Worm (Caenorhabditis elegans) whole organism, late embryonic: ENCODE results near the gene gur-4.

Experiments used
- C08G9.2 ChIP-seq: sonication (generic microtip); optimal IDR thresholded peaks from 2 replicates; lab custom pipeline; 2016; ENCODE audit warnings: mild to moderate bottlenecking, missing genetic modification characterization, moderate library complexity, missing compliant biosample characterization
- C38D4.7 ChIP-seq: fragments of 200-800 bp; sonication (Bioruptor generic); optimal IDR thresholded peaks from 2 replicates; lab custom pipeline; 2018; ENCODE audit warnings: mild to moderate bottlenecking, missing genetic modification characterization, moderate library complexity, missing compliant biosample characterization
- F13H6.1 ChIP-seq: sonication (generic microtip); optimal IDR thresholded peaks from 2 replicates; lab custom pipeline; 2016; ENCODE audit warnings: missing genetic modification characterization, missing compliant biosample characterization
- K02D7.2 ChIP-seq: sonication (generic microtip); optimal IDR thresholded peaks from 2 replicates; lab custom pipeline; 2017; ENCODE audit warnings: mild to moderate bottlenecking, missing genetic modification characterization, missing compliant biosample characterization
- T23F11.4 ChIP-seq: fragments of 200-800 bp; sonication (Bioruptor generic); optimal IDR thresholded peaks from 2 replicates; lab custom pipeline; 2018; ENCODE audit warnings: mild to moderate bottlenecking, missing genetic modification characterization, missing compliant biosample characterization
- Y22D7AL.16 ChIP-seq: sonication (generic microtip); optimal IDR thresholded peaks from 2 replicates; lab custom pipeline; 2016; ENCODE audit warnings: missing genetic modification characterization, missing compliant biosample characterization
- ahr-1 ChIP-seq: sonication (generic microtip); optimal IDR thresholded peaks from 2 replicates; lab custom pipeline; 2016; ENCODE audit warnings: missing genetic modification characterization, missing compliant biosample characterization
- ama-1 ChIP-seq: fragments of 150-350 bp; optimal IDR thresholded peaks from 2 replicates; lab custom pipeline; 2014
- ceh-14 ChIP-seq: sonication (generic microtip); optimal IDR thresholded peaks from 2 replicates; lab custom pipeline; 2016; ENCODE audit warnings: missing genotype, missing genetic modification characterization, missing compliant biosample characterization
- ceh-18 ChIP-seq: sonication (generic microtip); optimal IDR thresholded peaks from 2 replicates; lab custom pipeline; 2016; ENCODE audit warnings: missing genetic modification characterization, missing compliant biosample characterization
- ceh-2 ChIP-seq: sonication (generic microtip); optimal IDR thresholded peaks from 2 replicates; lab custom pipeline; 2016; ENCODE audit warnings: missing genotype, missing genetic modification characterization, missing compliant biosample characterization
- ceh-22 ChIP-seq: sonication (generic microtip); optimal IDR thresholded peaks from 2 replicates; lab custom pipeline; 2017; ENCODE audit warnings: missing biosample characterization, missing genetic modification characterization
- ceh-24 ChIP-seq: sonication (generic microtip); optimal IDR thresholded peaks from 2 replicates; lab custom pipeline; 2016; ENCODE audit warnings: mild to moderate bottlenecking, missing genetic modification characterization, missing compliant biosample characterization
- ceh-30 ChIP-seq: fragments of 150-350 bp; optimal IDR thresholded peaks from 2 replicates; lab custom pipeline; 2014; ENCODE audit warnings: missing biosample characterization, missing genetic modification characterization
- ceh-34 ChIP-seq: sonication (generic microtip); optimal IDR thresholded peaks from 2 replicates; lab custom pipeline; 2016; ENCODE audit warnings: mild to moderate bottlenecking, missing genetic modification characterization, missing compliant biosample characterization
- ceh-9 ChIP-seq: sonication (generic microtip); optimal IDR thresholded peaks from 2 replicates; lab custom pipeline; 2016; ENCODE audit warnings: mild to moderate bottlenecking, missing genetic modification characterization, inconsistent platforms, missing compliant biosample characterization
- che-1 ChIP-seq: sonication (generic microtip); optimal IDR thresholded peaks from 2 replicates; lab custom pipeline; 2016; ENCODE audit warnings: mild to moderate bottlenecking, missing genetic modification characterization, missing compliant biosample characterization
- dmd-4 ChIP-seq: sonication (generic microtip); optimal IDR thresholded peaks from 2 replicates; lab custom pipeline; 2016; ENCODE audit warnings: borderline replicate concordance, missing genetic modification characterization, missing compliant biosample characterization
- dve-1 ChIP-seq: sonication (generic microtip); optimal IDR thresholded peaks from 2 replicates; lab custom pipeline; 2017; ENCODE audit warnings: antibody characterized with exemption, mild to moderate bottlenecking, missing genetic modification characterization, missing compliant biosample characterization
- elt-2 ChIP-seq: sonication (generic microtip); optimal IDR thresholded peaks from 2 replicates; lab custom pipeline; 2016; ENCODE audit warnings: missing genetic modification reagents, missing genetic modification characterization, missing compliant biosample characterization
- eyg-1 ChIP-seq: sonication (generic microtip); optimal IDR thresholded peaks from 2 replicates; lab custom pipeline; 2016; ENCODE audit warnings: missing genotype, missing genetic modification characterization, missing compliant biosample characterization
- fax-1 ChIP-seq: sonication (generic microtip); optimal IDR thresholded peaks from 2 replicates; lab custom pipeline; 2016; ENCODE audit warnings: missing genotype, missing genetic modification characterization, missing compliant biosample characterization
- fkh-10 ChIP-seq: fragments of 150-350 bp; optimal IDR thresholded peaks from 2 replicates; lab custom pipeline; 2014; ENCODE audit warnings: missing biosample characterization, missing genetic modification reagents, missing genetic modification characterization
- fkh-6 ChIP-seq: sonication (generic microtip); optimal IDR thresholded peaks from 2 replicates; lab custom pipeline; 2016; ENCODE audit warnings: missing genetic modification characterization, missing compliant biosample characterization
- hlh-15 ChIP-seq: sonication (generic microtip); optimal IDR thresholded peaks from 2 replicates; lab custom pipeline; 2016; ENCODE audit warnings: missing genetic modification characterization, missing compliant biosample characterization
- hlh-30 ChIP-seq: sonication (generic microtip); optimal IDR thresholded peaks from 2 replicates; lab custom pipeline; 2017; ENCODE audit warnings: antibody characterized with exemption, missing genetic modification characterization, missing compliant biosample characterization; ENCODE audit not compliant: insufficient read depth
- hlh-6 ChIP-seq: sonication (generic microtip); optimal IDR thresholded peaks from 2 replicates; lab custom pipeline; 2016; ENCODE audit warnings: missing genotype, missing genetic modification characterization, missing compliant biosample characterization
- lim-6 ChIP-seq: sonication (generic microtip); optimal IDR thresholded peaks from 2 replicates; lab custom pipeline; 2016; ENCODE audit warnings: missing genetic modification characterization, missing compliant biosample characterization
- lin-11 ChIP-seq: fragments of 200-800 bp; sonication (Bioruptor generic); optimal IDR thresholded peaks from 2 replicates; lab custom pipeline; 2018; ENCODE audit warnings: mild to moderate bottlenecking, missing genetic modification characterization, missing compliant biosample characterization
- madf-2 ChIP-seq: sonication (generic microtip); optimal IDR thresholded peaks from 2 replicates; lab custom pipeline; 2017; ENCODE audit warnings: missing genetic modification characterization, missing compliant biosample characterization
- mec-3 ChIP-seq: sonication (generic microtip); optimal IDR thresholded peaks from 2 replicates; lab custom pipeline; 2016; ENCODE audit warnings: borderline replicate concordance, missing genetic modification characterization, missing compliant biosample characterization
- nfya-1 ChIP-seq: sonication (generic microtip); optimal IDR thresholded peaks from 2 replicates; lab custom pipeline; 2017; ENCODE audit warnings: missing genetic modification characterization, mild to moderate bottlenecking, missing compliant biosample characterization, antibody characterized with exemption, moderate library complexity
- nhr-11 ChIP-seq: fragments of 150-350 bp; optimal IDR thresholded peaks from 2 replicates; lab custom pipeline; 2014; ENCODE audit warnings: missing biosample characterization, missing genetic modification characterization
- nhr-232 ChIP-seq: sonication (generic microtip); optimal IDR thresholded peaks from 2 replicates; lab custom pipeline; 2016; ENCODE audit warnings: missing genetic modification characterization, missing compliant biosample characterization
- npax-4 ChIP-seq: sonication (generic microtip); optimal IDR thresholded peaks from 2 replicates; lab custom pipeline; 2016; ENCODE audit warnings: missing genetic modification characterization, missing compliant biosample characterization
- pag-3 ChIP-seq: sonication (generic microtip); optimal IDR thresholded peaks from 2 replicates; lab custom pipeline; 2016; ENCODE audit warnings: missing compliant biosample characterization, missing genetic modification characterization, borderline replicate concordance
- pat-9 ChIP-seq: fragments of 200-800 bp; sonication (Bioruptor generic); optimal IDR thresholded peaks from 2 replicates; lab custom pipeline; 2018; ENCODE audit warnings: mild to moderate bottlenecking, missing genetic modification characterization, moderate library complexity, missing compliant biosample characterization
- pax-1 ChIP-seq: fragments of 150-350 bp; optimal IDR thresholded peaks from 2 replicates; lab custom pipeline; 2014; ENCODE audit warnings: missing biosample characterization, missing genetic modification characterization
- pha-2 ChIP-seq: sonication (generic microtip); optimal IDR thresholded peaks from 2 replicates; lab custom pipeline; 2017; ENCODE audit warnings: mild to moderate bottlenecking, missing genetic modification characterization, missing compliant biosample characterization
- pha-4 ChIP-seq: fragments of 150-350 bp; optimal IDR thresholded peaks from 2 replicates; lab custom pipeline; 2018; ENCODE audit warnings: missing biosample characterization, missing genetic modification reagents, missing genetic modification characterization
- pqm-1 ChIP-seq: sonication (generic microtip); optimal IDR thresholded peaks from 2 replicates; lab custom pipeline; 2016; ENCODE audit warnings: missing genetic modification characterization, missing compliant biosample characterization
- pros-1 ChIP-seq: fragments of 150-350 bp; optimal IDR thresholded peaks from 2 replicates; lab custom pipeline; 2014; ENCODE audit warnings: missing biosample characterization, missing genetic modification reagents, missing genetic modification characterization
- ref-2 ChIP-seq: sonication (generic microtip); optimal IDR thresholded peaks from 2 replicates; lab custom pipeline; 2016; ENCODE audit warnings: missing genetic modification characterization, missing compliant biosample characterization
- rnt-1 ChIP-seq: sonication (generic microtip); optimal IDR thresholded peaks from 2 replicates; lab custom pipeline; 2016; ENCODE audit warnings: missing genetic modification characterization, missing compliant biosample characterization
- unc-3 ChIP-seq, 2 experiments: fragments of 200-800 bp in 1 of 2; sonication (Bioruptor generic) in 1 of 2; sonication (generic microtip) in 1 of 2; conservative IDR thresholded peaks in 1 of 2; optimal IDR thresholded peaks in 1 of 2; 2 replicates each; pipeline versions ENCODE4 v1.3.6 to Lab custom; 2016 to 2022; ENCODE audit warnings: missing compliant biosample characterization in 2 of 2, missing genetic modification characterization in 2 of 2, missing genetic modification reagents in 1 of 2
- unc-42 ChIP-seq: sonication (generic microtip); optimal IDR thresholded peaks from 2 replicates; lab custom pipeline; 2016; ENCODE audit warnings: missing genotype, missing genetic modification characterization, missing compliant biosample characterization
- unc-55 ChIP-seq: sonication (generic microtip); optimal IDR thresholded peaks from 2 replicates; lab custom pipeline; 2017; ENCODE audit warnings: missing biosample characterization, missing genetic modification reagents, missing genetic modification characterization
- unc-86 ChIP-seq: sonication (generic microtip); optimal IDR thresholded peaks from 2 replicates; lab custom pipeline; 2016; ENCODE audit warnings: missing genetic modification characterization, missing compliant biosample characterization
- zip-5 ChIP-seq: sonication (generic microtip); optimal IDR thresholded peaks from 2 replicates; lab custom pipeline; 2016; ENCODE audit warnings: missing genetic modification characterization, missing compliant biosample characterization

gur-4 gene

DNA sequence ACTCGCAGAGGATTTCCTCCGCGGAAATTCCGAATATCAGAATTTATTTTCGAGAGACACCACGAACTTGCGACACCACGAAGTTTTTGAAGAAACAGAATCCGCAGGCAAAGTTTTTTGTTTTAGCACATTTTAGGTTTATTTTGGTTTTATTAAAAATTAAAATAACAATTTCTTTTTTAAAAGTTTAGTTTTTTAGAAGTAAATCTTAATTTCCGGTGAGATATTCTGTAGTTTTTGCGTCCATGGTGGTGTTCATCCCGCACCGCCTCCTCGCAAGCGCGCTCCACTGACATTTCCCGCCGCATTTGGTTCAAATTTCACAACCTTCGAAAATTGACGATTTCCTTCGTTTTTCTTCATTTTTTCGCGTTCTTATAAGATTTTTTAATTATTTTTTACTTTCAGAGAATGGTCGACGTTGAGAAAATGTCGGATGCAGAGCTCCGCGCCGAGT is 41.5 kb upstream of the gur-4 start, which contains the start of gene lem-2 (continued):
- peak; percentile 45 for TF ChIP-seq che-1
- peak; percentile 91 for TF ChIP-seq pqm-1
- TF ChIP-seq hlh-6 = peak; percentile 61
- TF ChIP-seq ceh-2 (tag; lab: Kevin White, UChicago) = peak; percentile 95
- TF ChIP-seq dmd-4 = peak; percentile 52
- TF ChIP-seq unc-55 (GFP tag; lab: Kevin White, UChicago) = no peak
- TF ChIP-seq hlh-15 (tag; lab: Kevin White, UChicago) = peak; percentile 89
- TF ChIP-seq unc-3 (GFP tag; conservative IDR thresholded peaks at IDR 0.05; lab: Robert Waterston, UW) = no peak
- TF ChIP-seq unc-3 (tag; optimal IDR thresholded peaks at IDR 0.05; lab: Kevin White, UChicago) = peak; percentile 88
- peak; percentile 80 for TF ChIP-seq unc-42
- no peak for TF ChIP-seq pax-1 (tag; lab: Kevin White, UChicago)
- TF ChIP-seq ref-2 (tag; lab: Kevin White, UChicago) = peak; percentile 95
- no peak for TF ChIP-seq pros-1 (tag; lab: Kevin White, UChicago)
- TF ChIP-seq mec-3 (tag; lab: Kevin White, UChicago) = no peak
- peak; percentile 84 for TF ChIP-seq F13H6.1
- peak; percentile 76 for TF ChIP-seq pha-2
- TF ChIP-seq elt-2 (tag; lab: Kevin White, UChicago) = peak; percentile 95
- peak; percentile 41 for TF ChIP-seq K02D7.2 (tag; lab: Kevin White, UChicago)
- TF ChIP-seq ama-1 = no peak
- peak; percentile 58 for TF ChIP-seq Y22D7AL.16 (tag; lab: Kevin White, UChicago)
- TF ChIP-seq madf-2 (tag; lab: Kevin White, UChicago) = peak; percentile 61
- peak; percentile 89 for TF ChIP-seq ahr-1 (tag; lab: Kevin White, UChicago)
- no peak for TF ChIP-seq ceh-9 (tag; lab: Kevin White, UChicago)
- peak; percentile 96 for TF ChIP-seq ceh-14 (tag; lab: Kevin White, UChicago)
- TF ChIP-seq unc-86 = peak; percentile 75
- peak; percentile 24 for TF ChIP-seq pat-9 (tag; lab: Kevin White, UChicago)
- TF ChIP-seq zip-5 = peak; percentile 96
- TF ChIP-seq nfya-1 = peak; percentile 3
- TF ChIP-seq rnt-1 (tag; lab: Kevin White, UChicago) = peak; percentile 89
- no peak for TF ChIP-seq hlh-30
- TF ChIP-seq pag-3 (tag; lab: Kevin White, UChicago) = peak; percentile 65
- TF ChIP-seq lim-6 = peak; percentile 89
- peak; percentile 67 for TF ChIP-seq C38D4.7 (GFP tag; lab: Kevin White, UChicago)
- TF ChIP-seq nhr-11 (tag; lab: Kevin White, UChicago) = no peak
- peak; percentile 95 for TF ChIP-seq fax-1
- TF ChIP-seq nhr-232 = no peak
- peak; percentile 64 for TF ChIP-seq npax-4 (tag; lab: Kevin White, UChicago)
- TF ChIP-seq dve-1 (tag; lab: Kevin White, UChicago) = no peak
- TF ChIP-seq lin-11 (tag; lab: Kevin White, UChicago) = peak; percentile 53
- peak; percentile 98 for TF ChIP-seq ceh-34 (tag; lab: Kevin White, UChicago)
- peak; percentile 90 for TF ChIP-seq C08G9.2 (tag; lab: Kevin White, UChicago)
- TF ChIP-seq fkh-10 (GFP tag; lab: Kevin White, UChicago) = no peak
- TF ChIP-seq ceh-22 (tag; lab: Kevin White, UChicago) = no peak
- TF ChIP-seq pha-4 (tag; lab: Kevin White, UChicago) = no peak
- no peak for TF ChIP-seq ceh-30 (tag; lab: Kevin White, UChicago)
- peak; percentile 38 for TF ChIP-seq ceh-24
- peak; percentile 71 for TF ChIP-seq eyg-1 (tag; lab: Kevin White, UChicago)
- peak; percentile 72 for TF ChIP-seq fkh-6 (tag; lab: Kevin White, UChicago)
- peak; percentile 63 for TF ChIP-seq ceh-18 (tag; lab: Kevin White, UChicago)
- TF ChIP-seq T23F11.4 (GFP tag; lab: Kevin White, UChicago) = peak; percentile 68
